Worm (Caenorhabditis elegans): Measurements from ENCODE around the gene Y45G5AM.4.

Gene Y45G5AM.4

DNA sequence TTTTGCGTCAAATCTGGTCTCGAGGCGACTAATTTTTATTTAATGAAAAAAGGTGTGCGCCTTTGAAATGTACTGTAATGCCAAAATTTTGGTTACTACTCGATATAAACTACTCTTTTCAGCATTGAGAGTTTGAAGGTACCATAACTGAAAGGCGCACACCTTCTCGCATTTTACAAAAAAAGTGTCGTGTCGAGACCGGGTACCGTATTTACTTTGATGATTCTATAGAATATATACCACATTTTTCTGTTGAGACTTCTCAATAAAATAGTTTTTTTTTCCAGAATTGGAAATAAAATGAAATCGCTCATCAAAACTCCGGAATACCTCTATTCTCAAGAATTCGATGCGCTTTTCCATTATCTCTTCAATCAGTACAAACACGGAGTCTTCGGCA is at the start of gene Y45G5AM.4:
Y45G5AM.4 (plus strand) TSS at position 301 of the 400 bp plus-strand sequence.
- no peak for TF ChIP-seq mec-3 (tag; optimal IDR thresholded peaks at IDR 0.05; ENCODE audit: borderline replicate concordance)
- TF ChIP-seq ceh-19 (GFP tag; optimal IDR thresholded peaks at IDR 0.05), result no peak
- no peak for TF ChIP-seq tbx-7 (tag; optimal IDR thresholded peaks at IDR 0.05)
- TF ChIP-seq fkh-10 (GFP tag; optimal IDR thresholded peaks at IDR 0.05), result no peak
- no peak for TF ChIP-seq che-1 (tag; optimal IDR thresholded peaks at IDR 0.05)
- no peak for TF ChIP-seq ceh-14 (tag; optimal IDR thresholded peaks at IDR 0.05)
- no peak for TF ChIP-seq ama-1 (optimal IDR thresholded peaks at IDR 0.05)
- TF ChIP-seq ceh-24 (tag; optimal IDR thresholded peaks at IDR 0.05), result no peak
- TF ChIP-seq T23F11.4 (GFP tag; optimal IDR thresholded peaks at IDR 0.05), result no peak
- no peak for TF ChIP-seq ceh-2 (tag; optimal IDR thresholded peaks at IDR 0.05)
- TF ChIP-seq fax-1 (tag; optimal IDR thresholded peaks at IDR 0.05), result no peak
- no peak for TF ChIP-seq eyg-1 (tag; optimal IDR thresholded peaks at IDR 0.05)
- TF ChIP-seq pha-4 (tag; optimal IDR thresholded peaks at IDR 0.05), result no peak
- no peak for TF ChIP-seq dve-1 (tag; optimal IDR thresholded peaks at IDR 0.05)
- TF ChIP-seq F13H6.1 (tag; optimal IDR thresholded peaks at IDR 0.05), result no peak
- TF ChIP-seq Y22D7AL.16 (tag; optimal IDR thresholded peaks at IDR 0.05), result no peak
- no peak for TF ChIP-seq ceh-22 (tag; optimal IDR thresholded peaks at IDR 0.05)

DNA sequence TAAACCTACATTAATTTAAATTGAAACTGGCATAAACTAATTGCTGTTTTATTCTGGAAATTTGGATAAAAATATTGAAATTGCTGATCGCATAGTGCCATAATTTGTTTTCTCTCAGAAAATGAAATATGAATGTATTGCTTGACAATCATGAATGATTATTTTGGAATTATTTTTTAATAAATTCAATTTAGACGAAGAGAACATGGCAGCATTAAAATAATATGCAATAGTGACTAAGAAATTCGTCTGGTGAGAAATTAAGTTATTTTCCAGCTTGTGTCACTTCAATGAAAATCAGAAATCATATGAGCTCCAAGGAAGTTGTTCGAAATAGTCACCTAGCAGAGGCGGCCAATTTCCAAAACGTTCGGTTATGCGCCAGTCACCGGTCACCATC is 48.4 kb upstream of the Y45G5AM.4 start, which contains the start of gene srw-133:
srw-133 (minus strand) TSS at position 101 of the 400 bp plus-strand sequence.
- no peak for TF ChIP-seq ceh-14 (tag; optimal IDR thresholded peaks at IDR 0.05)

DNA sequence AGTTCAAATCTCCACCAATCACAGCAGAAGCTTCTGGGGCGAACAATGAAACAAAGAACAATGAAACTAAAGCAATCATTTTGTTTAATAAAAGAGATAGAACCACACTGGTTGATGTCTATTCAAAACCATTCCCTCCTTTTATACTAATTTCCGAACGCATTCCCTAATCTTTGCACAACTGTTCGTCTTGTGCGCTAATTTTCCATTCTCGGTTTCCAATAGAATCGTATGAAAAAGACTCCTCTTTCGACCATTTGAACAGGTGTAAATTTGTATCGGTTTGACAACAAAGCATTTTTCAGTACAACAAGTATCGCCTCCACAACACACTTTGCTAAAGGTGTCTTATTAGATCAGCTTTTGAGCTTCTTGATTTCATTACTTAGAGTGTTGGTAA is 47.0 kb upstream of the Y45G5AM.4 start, which contains the start of gene T05B4.8:
T05B4.8 (minus strand) TSS at position 101 of the 400 bp plus-strand sequence.
- no peak for TF ChIP-seq C08G9.2 (tag; optimal IDR thresholded peaks at IDR 0.05)
- TF ChIP-seq unc-86 (tag; optimal IDR thresholded peaks at IDR 0.05), result no peak

DNA sequence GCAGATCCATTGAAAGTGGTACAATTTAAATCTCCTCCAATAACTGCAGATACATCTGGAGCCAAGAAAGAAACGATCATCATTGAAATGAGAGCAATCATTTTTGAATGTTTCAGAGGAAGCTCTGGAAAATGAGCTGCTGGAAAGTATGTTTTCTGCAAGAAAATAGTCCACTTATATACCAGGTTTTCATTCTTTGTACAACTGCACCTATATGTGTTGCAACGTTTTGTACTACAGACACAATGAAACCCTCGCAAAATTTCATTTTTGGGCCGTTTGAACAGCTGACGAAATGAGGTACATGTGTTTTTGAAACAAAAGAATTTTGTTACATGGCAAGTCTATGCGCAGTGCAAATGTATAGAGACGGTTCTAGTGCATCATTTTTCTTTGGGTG is 44.7 kb upstream of the Y45G5AM.4 start, which contains the start of gene T05B4.9:
T05B4.9 (minus strand) TSS at position 101 of the 400 bp plus-strand sequence.
- no peak for TF ChIP-seq pat-9 (tag; optimal IDR thresholded peaks at IDR 0.05)
- TF ChIP-seq pax-1 (tag; optimal IDR thresholded peaks at IDR 0.05), result no peak
- no peak for TF ChIP-seq ceh-9 (tag; optimal IDR thresholded peaks at IDR 0.05)
- no peak for TF ChIP-seq pqm-1 (tag; optimal IDR thresholded peaks at IDR 0.05)
- no peak for TF ChIP-seq sdc-2 (tag; optimal IDR thresholded peaks at IDR 0.05)
- no peak for TF ChIP-seq ahr-1 (tag; optimal IDR thresholded peaks at IDR 0.05)
- TF ChIP-seq ceh-45 (GFP tag; IDR thresholded peaks at IDR 0.05), result no peak
- no peak for TF ChIP-seq ceh-31 (tag; optimal IDR thresholded peaks at IDR 0.05)
- TF ChIP-seq sox-4 (tag; optimal IDR thresholded peaks at IDR 0.05), result no peak
- TF ChIP-seq nhr-232 (tag; optimal IDR thresholded peaks at IDR 0.05), result no peak
- no peak for TF ChIP-seq dmd-4 (tag; optimal IDR thresholded peaks at IDR 0.05; ENCODE audit: borderline replicate concordance)
- TF ChIP-seq ceh-30 (tag; optimal IDR thresholded peaks at IDR 0.05), result no peak
- no peak for TF ChIP-seq syd-9 (tag; optimal IDR thresholded peaks at IDR 0.05)
- TF ChIP-seq nhr-11 (tag; optimal IDR thresholded peaks at IDR 0.05), result no peak
- no peak for TF ChIP-seq hlh-30 (tag; optimal IDR thresholded peaks at IDR 0.05; ENCODE audit: insufficient read depth)
- no peak for TF ChIP-seq dve-1 (tag; optimal IDR thresholded peaks at IDR 0.05)
- no peak for TF ChIP-seq ceh-24 (tag; optimal IDR thresholded peaks at IDR 0.05)
- TF ChIP-seq ceh-34 (tag; optimal IDR thresholded peaks at IDR 0.05), result no peak

DNA sequence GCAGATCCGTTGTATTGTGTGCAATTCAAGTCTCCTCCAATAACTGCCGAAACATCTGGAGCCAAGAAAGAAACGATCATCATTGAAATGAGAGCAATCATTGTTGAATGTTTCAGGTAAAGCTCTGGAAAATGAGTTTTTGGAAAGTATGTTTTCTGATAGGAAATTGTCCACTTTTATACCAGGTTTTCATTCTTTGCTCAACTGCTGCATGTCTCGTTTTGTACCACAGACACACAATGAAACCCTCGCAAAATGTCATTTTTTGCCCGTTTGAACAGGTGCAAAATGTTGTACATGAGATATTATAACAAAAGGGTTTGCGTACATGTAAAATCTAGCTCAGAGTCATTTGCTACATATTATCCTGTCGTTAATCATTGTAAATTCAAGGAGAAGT is 42.4 kb upstream of the Y45G5AM.4 start, which contains the start of gene T05B4.10:
T05B4.10 (minus strand) TSS at position 101 of the 400 bp plus-strand sequence.
- TF ChIP-seq ceh-14 (tag; optimal IDR thresholded peaks at IDR 0.05), result no peak
- no peak for TF ChIP-seq C08G9.2 (tag; optimal IDR thresholded peaks at IDR 0.05)
- TF ChIP-seq K02D7.2 (tag; optimal IDR thresholded peaks at IDR 0.05), result no peak
- no peak for TF ChIP-seq zip-5 (tag; optimal IDR thresholded peaks at IDR 0.05)
- no peak for TF ChIP-seq ceh-34 (tag; optimal IDR thresholded peaks at IDR 0.05)
- no peak for TF ChIP-seq pha-2 (tag; optimal IDR thresholded peaks at IDR 0.05)
- TF ChIP-seq madf-2 (tag; optimal IDR thresholded peaks at IDR 0.05), result no peak
- TF ChIP-seq F13H6.1 (tag; optimal IDR thresholded peaks at IDR 0.05), result no peak
- TF ChIP-seq C38D4.7 (GFP tag; optimal IDR thresholded peaks at IDR 0.05), result no peak
- TF ChIP-seq unc-3 (GFP tag; conservative IDR thresholded peaks at IDR 0.05), result no peak
- no peak for TF ChIP-seq unc-3 (tag; optimal IDR thresholded peaks at IDR 0.05)
- TF ChIP-seq ets-4 (tag; optimal IDR thresholded peaks at IDR 0.05), result no peak
- TF ChIP-seq ceh-24 (tag; optimal IDR thresholded peaks at IDR 0.05), result no peak
- TF ChIP-seq sdc-2 (tag; optimal IDR thresholded peaks at IDR 0.05), result no peak
- TF ChIP-seq hlh-8 (tag; optimal IDR thresholded peaks at IDR 0.05), result no peak
- no peak for TF ChIP-seq dve-1 (tag; optimal IDR thresholded peaks at IDR 0.05)

Measured in whole organism, late embryonic.